Worm (Caenorhabditis elegans) whole organism, dauer: ENCODE data around the gene F15A4.2.

ENCODE experiments used
- unc-62 ChIP-seq: sonication (generic microtip); optimal IDR thresholded peaks from 2 replicates; lab custom pipeline; 2017; ENCODE audit warnings: missing biosample characterization, missing genetic modification reagents, missing genetic modification characterization

F15A4.2 gene

ce11 chrII:12452754-12453352 is 9.5 kb upstream of the F15A4.2 start, which contains the start of the genes sre-35 and sre-33:
Gene sre-35, minus strand, starts transcription at chrII:12452854.
Gene sre-33, plus strand, starts transcription at chrII:12453302.
- no peak for TF ChIP-seq unc-62 (GFP tag; lab: Kevin White, UChicago)

- TF ChIP-seq unc-62 (GFP tag; lab: Kevin White, UChicago) = no peak
Measured at ce11 chrII:12456633-12457032, 5.7 kb upstream of the F15A4.2 start, which contains the start of gene sre-32. Gene sre-32, minus strand, starts transcription at chrII:12456733.

- TF ChIP-seq unc-62 (GFP tag; lab: Kevin White, UChicago) = no peak
Measured at ce11 chrII:12457275-12457674, 5.1 kb upstream of the F15A4.2 start, which contains the start of gene sre-38. Gene sre-38, plus strand, starts transcription at chrII:12457575.

ce11 chrII:12459422-12459821 is 2.9 kb upstream of the F15A4.2 start, which contains the start of gene tag-281:
Gene tag-281, plus strand, starts transcription at chrII:12459761.
- TF ChIP-seq unc-62 (GFP tag; lab: Kevin White, UChicago) = no peak

- TF ChIP-seq unc-62 (GFP tag; lab: Kevin White, UChicago) = no peak
Measured at ce11 chrII:12460602-12461453, 1.5 kb upstream of the F15A4.2 start, which contains the start of gene tag-280. Gene tag-280, plus strand, starts transcription at chrII:12460652.

ce11 chrII:12465557-12465956 is 3.2 kb downstream of the F15A4.2 start, which contains the start of gene sre-37:
Gene sre-37, plus strand, starts transcription at chrII:12465857.
- TF ChIP-seq unc-62 (GFP tag; lab: Kevin White, UChicago) = no peak

- no peak for TF ChIP-seq unc-62 (GFP tag; lab: Kevin White, UChicago)
Measured at ce11 chrII:12467047-12467446, 4.7 kb downstream of the F15A4.2 start, which contains the start of gene srg-16. Gene srg-16, plus strand, starts transcription at chrII:12467133.

- no peak for TF ChIP-seq unc-62 (GFP tag; lab: Kevin White, UChicago)
Measured at ce11 chrII:12471138-12471855, 9.0 kb downstream of the F15A4.2 start, which contains the start of the genes F15A4.5 and phat-8. Gene F15A4.5, minus strand, starts transcription at chrII:12471238. Gene phat-8, plus strand, starts transcription at chrII:12471805.

ce11 chrII:12473406-12473805 is 11.1 kb downstream of the F15A4.2 start, which contains the start of gene srg-17:
Gene srg-17, plus strand, starts transcription at chrII:12473706.
- TF ChIP-seq unc-62 (GFP tag; lab: Kevin White, UChicago) = no peak

ce11 chrII:12480811-12481210 is 18.5 kb downstream of the F15A4.2 start, which contains the start of gene arrd-9:
Gene arrd-9, minus strand, starts transcription at chrII:12480911.
- no peak for TF ChIP-seq unc-62 (GFP tag; lab: Kevin White, UChicago)

- no peak for TF ChIP-seq unc-62 (GFP tag; lab: Kevin White, UChicago)
Measured at ce11 chrII:12481645-12482044, 19.3 kb downstream of the F15A4.2 start.

- no peak for TF ChIP-seq unc-62 (GFP tag; lab: Kevin White, UChicago)
Measured at ce11 chrII:12482622-12483021, 20.3 kb downstream of the F15A4.2 start, which contains the start of gene fbxb-102. Gene fbxb-102, plus strand, starts transcription at chrII:12482922.

- TF ChIP-seq unc-62 (GFP tag; lab: Kevin White, UChicago) = no peak
Measured at ce11 chrII:12485060-12485459, 22.7 kb downstream of the F15A4.2 start, which contains the start of gene F15A4.10. Gene F15A4.10, minus strand, starts transcription at chrII:12485160.

ce11 chrII:12488810-12489209 is 26.5 kb downstream of the F15A4.2 start:
- TF ChIP-seq unc-62 (GFP tag; lab: Kevin White, UChicago) = no peak

ce11 chrII:12489903-12490302 is 27.6 kb downstream of the F15A4.2 start, which contains the start of gene T21B4.15:
Gene T21B4.15, plus strand, starts transcription at chrII:12490203.
- no peak for TF ChIP-seq unc-62 (GFP tag; lab: Kevin White, UChicago)
